Worm (Caenorhabditis elegans) whole organism, young adult: ENCODE data around the gene gcna-1.

Experiments
- B0261.1 ChIP-seq: sonication (generic microtip); optimal IDR thresholded peaks from 2 replicates; lab custom pipeline; 2016; ENCODE audit warnings: mild to moderate bottlenecking, missing genetic modification characterization, moderate library complexity, missing compliant biosample characterization
- Y53G8AR.9 ChIP-seq: fragments of 200-800 bp; sonication (Bioruptor generic); conservative IDR thresholded peaks from 2 replicates; pipeline ENCODE4 v1.3.6; 2022; ENCODE audit warnings: missing genetic modification reagents, missing genetic modification characterization, missing compliant biosample characterization
- ZK185.1 ChIP-seq: sonication (generic microtip); optimal IDR thresholded peaks from 2 replicates; lab custom pipeline; 2016; ENCODE audit warnings: mild to moderate bottlenecking, missing genetic modification characterization, missing compliant biosample characterization; ENCODE audit not compliant: poor library complexity, severe bottlenecking
- athp-1 ChIP-seq: sonication (generic microtip); optimal IDR thresholded peaks from 2 replicates; lab custom pipeline; 2017; ENCODE audit warnings: mild to moderate bottlenecking, missing genetic modification characterization, missing compliant biosample characterization
- ceh-91 ChIP-seq: fragments of 200-800 bp; sonication (Bioruptor generic); IDR thresholded peaks from 2 replicates; pipeline ENCODE4 v1.3.6; 2022; ENCODE audit warnings: missing genetic modification reagents, missing genetic modification characterization, missing compliant biosample characterization
- nhr-27 ChIP-seq: fragments of 200-800 bp; sonication (Bioruptor generic); optimal IDR thresholded peaks from 2 replicates; lab custom pipeline; 2018; ENCODE audit warnings: mild to moderate bottlenecking, missing genetic modification characterization, moderate library complexity, missing compliant biosample characterization
- nhr-80 ChIP-seq: sonication (generic microtip); optimal IDR thresholded peaks from 2 replicates; lab custom pipeline; 2016; ENCODE audit warnings: missing genetic modification characterization, missing compliant biosample characterization
- pha-4 ChIP-seq: fragments of 150-350 bp; sonication (generic microtip); optimal IDR thresholded peaks from 2 replicates; lab custom pipeline; 2014; ENCODE audit warnings: missing biosample characterization, missing genetic modification reagents, missing genetic modification characterization
- sdz-38 ChIP-seq: sonication (generic microtip); optimal IDR thresholded peaks from 2 replicates; lab custom pipeline; 2016; ENCODE audit warnings: missing genotype, missing genetic modification characterization, missing compliant biosample characterization
- sptf-2 ChIP-seq: fragments of 200-800 bp; sonication (Bioruptor generic); optimal IDR thresholded peaks from 2 replicates; lab custom pipeline; 2018; ENCODE audit warnings: mild to moderate bottlenecking, missing genetic modification characterization, missing compliant biosample characterization
- unc-62 ChIP-seq: fragments of 150-350 bp; optimal IDR thresholded peaks from 2 replicates; lab custom pipeline; 2014; ENCODE audit warnings: missing biosample characterization, missing genetic modification reagents, missing genetic modification characterization

DNA sequence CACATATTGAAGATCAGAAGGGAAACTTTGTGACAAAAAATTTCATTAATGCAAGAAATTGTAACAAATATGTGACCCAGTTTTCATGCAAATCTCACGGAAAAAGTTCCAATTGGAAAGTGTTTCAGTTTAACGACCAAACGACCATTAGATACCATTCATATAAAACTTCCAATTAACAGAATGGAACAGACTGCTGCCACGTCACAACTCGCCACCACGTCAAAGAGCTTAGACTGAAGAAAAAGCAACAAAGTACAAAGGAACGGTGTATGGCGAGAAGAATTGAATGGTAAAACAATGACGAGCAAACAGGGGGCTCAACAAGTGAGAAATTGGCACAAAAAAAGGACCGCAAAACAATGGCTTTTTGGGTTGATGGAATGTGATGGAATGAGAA, 23.5 kb downstream of the gcna-1 start, which contains the start of gene T04C9.3:
- TF ChIP-seq athp-1 (tag; lab: Kevin White, UChicago) (no peak), Y53G8AR.9 (GFP tag; lab: Robert Waterston, UW) (no peak), nhr-80 (tag; lab: Kevin White, UChicago) (no peak), sptf-2 (no peak), ZK185.1 (tag; lab: Kevin White, UChicago) (no peak), B0261.1 (no peak), pha-4 (tag; lab: Kevin White, UChicago) (no peak), ceh-91 (GFP tag; lab: Robert Waterston, UW) (no peak), sdz-38 (tag; lab: Kevin White, UChicago) (no peak), nhr-27 (no peak), unc-62 (GFP tag; lab: Kevin White, UChicago) (no peak)
